Worm (Caenorhabditis elegans): ENCODE measurements around the gene K07E12.2.

DNA sequence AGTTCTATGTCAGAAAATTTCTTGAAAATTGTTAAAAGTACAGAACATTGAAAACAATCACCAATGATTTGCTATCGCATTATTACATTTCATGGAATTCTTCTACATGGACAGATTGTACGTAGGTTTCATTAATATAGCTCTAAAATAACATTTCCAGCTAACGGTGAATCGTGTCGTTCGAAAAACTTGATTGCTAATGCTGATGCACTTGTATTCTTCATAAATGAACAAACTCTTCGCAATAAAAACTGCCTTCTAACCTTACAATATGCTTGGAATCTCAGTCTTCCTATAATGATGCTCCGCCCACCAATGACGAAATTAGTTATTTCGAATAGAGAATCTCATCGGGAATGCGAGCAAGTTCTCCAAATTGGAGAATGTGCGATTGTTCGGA is 31.6 kb upstream of the K07E12.2 start, which contains the start of gene F37A4.6:
- TF ChIP-seq skn-1 (tag; optimal IDR thresholded peaks at IDR 0.05): no peak
- TF ChIP-seq elt-1 (tag; optimal IDR thresholded peaks at IDR 0.05): no peak
- TF ChIP-seq zag-1 (tag; optimal IDR thresholded peaks at IDR 0.05): no peak
- no peak for TF ChIP-seq nhr-76 (tag; optimal IDR thresholded peaks at IDR 0.05)
